Worm (Caenorhabditis elegans): ENCODE results near the gene T25F10.4.

DNA sequence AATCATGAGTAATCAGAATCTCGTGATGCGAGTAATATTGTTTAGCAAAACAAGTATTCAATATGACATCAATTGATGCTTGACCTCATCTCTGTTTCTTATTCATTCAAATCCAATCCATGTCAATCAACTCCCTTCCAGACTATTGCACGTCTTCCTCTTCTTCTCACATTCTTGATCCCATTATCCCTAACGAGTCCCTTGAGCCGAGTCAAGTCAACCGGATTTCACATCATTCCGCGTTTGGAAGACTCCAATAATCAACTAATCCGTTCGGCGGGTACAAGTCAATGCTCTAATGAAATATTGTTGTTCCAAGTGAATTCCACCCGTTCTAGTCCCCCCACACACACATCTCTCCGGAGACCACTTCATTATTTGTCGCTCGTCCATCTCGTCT lies 36.0 kb downstream of the T25F10.4 start:
- TF ChIP-seq hmg-4 (GFP tag; optimal IDR thresholded peaks at IDR 0.05) (no peak), tra-4 (tag; optimal IDR thresholded peaks at IDR 0.05) (no peak), ama-1 (optimal IDR thresholded peaks at IDR 0.05) (no peak), ceh-13 (GFP tag; optimal IDR thresholded peaks at IDR 0.05) (no peak), sea-1 (GFP tag; conservative IDR thresholded peaks at IDR 0.05) (no peak)

All from whole organism, early embryonic.